Fruit fly (Drosophila melanogaster) whole organism, prepupa: ENCODE measurements around the gene CG7320.
A peak's percentile ranks its signal among the peaks of the same experiment; 100 is the strongest.

Experiments used
- Blimp-1 ChIP-seq: fragments of 200-800 bp; sonication (Bioruptor generic); optimal IDR thresholded peaks from 3 replicates; lab custom pipeline; 2017; ENCODE audit warnings: missing biosample characterization, missing genetic modification characterization, mild to moderate bottlenecking, moderate library complexity, missing genetic modification reagents
- CG10631 ChIP-seq: fragments of 200-800 bp; sonication (Bioruptor generic); optimal IDR thresholded peaks from 2 replicates; lab custom pipeline; 2016; ENCODE audit warnings: missing biosample characterization, missing genetic modification characterization
- CG10669 ChIP-seq: fragments of 200-800 bp; sonication (Bioruptor generic); optimal IDR thresholded peaks from 3 replicates; lab custom pipeline; 2018; ENCODE audit warnings: missing biosample characterization, mild to moderate bottlenecking, missing genetic modification characterization, moderate library complexity
- CG11762 ChIP-seq: fragments of 200-800 bp; sonication (Bioruptor generic); optimal IDR thresholded peaks from 3 replicates; lab custom pipeline; 2016; ENCODE audit warnings: missing biosample characterization, missing genetic modification characterization; ENCODE audit not compliant: insufficient read depth
- CG11902 ChIP-seq: fragments of 200-800 bp; sonication (Bioruptor generic); optimal IDR thresholded peaks from 3 replicates; lab custom pipeline; 2016; ENCODE audit warnings: missing biosample characterization, missing genetic modification characterization
- CG1621 ChIP-seq: fragments of 200-800 bp; sonication (Bioruptor generic); optimal IDR thresholded peaks from 3 replicates; lab custom pipeline; 2018; ENCODE audit warnings: missing biosample characterization, mild to moderate bottlenecking, missing genetic modification characterization
- CG16779 ChIP-seq: fragments of 200-800 bp; sonication (Bioruptor generic); optimal IDR thresholded peaks from 3 replicates; lab custom pipeline; 2017; ENCODE audit warnings: missing biosample characterization, mild to moderate bottlenecking, missing genetic modification characterization
- CG3032 ChIP-seq: fragments of 200-800 bp; optimal IDR thresholded peaks from 2 replicates; lab custom pipeline; 2019; ENCODE audit warnings: missing biosample characterization, mild to moderate bottlenecking, missing genetic modification characterization, moderate library complexity
- CG31627 ChIP-seq: fragments of 200-800 bp; sonication (Bioruptor generic); optimal IDR thresholded peaks from 3 replicates; lab custom pipeline; 2016; ENCODE audit warnings: missing biosample characterization, missing genetic modification characterization
- CG32006 ChIP-seq: fragments of 200-800 bp; sonication (Bioruptor generic); optimal IDR thresholded peaks from 3 replicates; lab custom pipeline; 2017; ENCODE audit warnings: missing biosample characterization, mild to moderate bottlenecking, missing genetic modification characterization
- CG34406 ChIP-seq: fragments of 200-800 bp; sonication (Bioruptor generic); optimal IDR thresholded peaks from 3 replicates; lab custom pipeline; 2016; ENCODE audit warnings: missing biosample characterization, missing genetic modification characterization
- CG3919 ChIP-seq: fragments of 200-800 bp; sonication (Bioruptor generic); optimal IDR thresholded peaks from 3 replicates; lab custom pipeline; 2016; ENCODE audit warnings: missing biosample characterization, missing genetic modification characterization
- CG4318 ChIP-seq: fragments of 200-800 bp; sonication (Bioruptor generic); optimal IDR thresholded peaks from 3 replicates; lab custom pipeline; 2017; ENCODE audit warnings: missing biosample characterization, mild to moderate bottlenecking, missing genetic modification characterization
- CG6163 ChIP-seq: fragments of 200-800 bp; sonication (Bioruptor generic); IDR thresholded peaks from 3 replicates; pipeline ENCODE4 v1.3.6; 2022; ENCODE audit warnings: missing biosample characterization, missing genetic modification characterization
- CG6276 ChIP-seq: fragments of 200-800 bp; sonication (Bioruptor generic); optimal IDR thresholded peaks from 2 replicates; lab custom pipeline; 2017; ENCODE audit warnings: missing biosample characterization, mild to moderate bottlenecking, missing genetic modification characterization
- CG6792 ChIP-seq: fragments of 200-800 bp; sonication (Bioruptor generic); optimal IDR thresholded peaks from 3 replicates; lab custom pipeline; 2016; ENCODE audit warnings: missing biosample characterization, missing genetic modification characterization
- CG6808 ChIP-seq: fragments of 200-800 bp; sonication (Bioruptor generic); optimal IDR thresholded peaks from 3 replicates; lab custom pipeline; 2017; ENCODE audit warnings: missing biosample characterization, missing genetic modification characterization, mild to moderate bottlenecking, moderate library complexity, missing genetic modification reagents
- CG6854 ChIP-seq: fragments of 200-800 bp; sonication (Bioruptor generic); optimal IDR thresholded peaks from 2 replicates; lab custom pipeline; 2017; ENCODE audit warnings: missing biosample characterization, mild to moderate bottlenecking, missing genetic modification characterization
- CG7368 ChIP-seq: fragments of 200-800 bp; sonication (Bioruptor generic); optimal IDR thresholded peaks from 3 replicates; lab custom pipeline; 2016; ENCODE audit warnings: missing biosample characterization, missing genetic modification characterization
- CG8119 ChIP-seq: fragments of 200-800 bp; sonication (Bioruptor generic); IDR thresholded peaks from 3 replicates; pipeline ENCODE4 v1.3.6; 2022; ENCODE audit warnings: missing biosample characterization, missing genetic modification characterization
- CG9139 ChIP-seq: fragments of 200-800 bp; sonication (Bioruptor generic); optimal IDR thresholded peaks from 3 replicates; lab custom pipeline; 2017; ENCODE audit warnings: missing biosample characterization, mild to moderate bottlenecking, missing genetic modification characterization
- Eip75B ChIP-seq: fragments of 200-800 bp; sonication (Bioruptor generic); optimal IDR thresholded peaks from 3 replicates; lab custom pipeline; 2016; ENCODE audit warnings: missing biosample characterization, missing genetic modification characterization
- Eip93F ChIP-seq: fragments of 200-800 bp; sonication (Bioruptor generic); optimal IDR thresholded peaks from 2 replicates; lab custom pipeline; 2016; ENCODE audit warnings: missing biosample characterization, mild to moderate bottlenecking, missing genetic modification characterization
- Ets21C ChIP-seq: fragments of 200-800 bp; sonication (Bioruptor generic); optimal IDR thresholded peaks from 3 replicates; lab custom pipeline; 2016; ENCODE audit warnings: missing biosample characterization, missing genetic modification characterization
- Ets96B ChIP-seq: fragments of 200-800 bp; optimal IDR thresholded peaks from 2 replicates; lab custom pipeline; 2019; ENCODE audit warnings: missing biosample characterization, mild to moderate bottlenecking, missing genetic modification characterization, moderate library complexity
- Gug ChIP-seq: fragments of 200-800 bp; sonication (Bioruptor generic); IDR thresholded peaks from 2 replicates; pipeline ENCODE4 v1.3.6; 2022; ENCODE audit warnings: missing biosample characterization, missing genetic modification characterization
- Hr39 ChIP-seq: fragments of 200-800 bp; sonication (Bioruptor generic); optimal IDR thresholded peaks from 2 replicates; lab custom pipeline; 2016; ENCODE audit warnings: missing biosample characterization, missing genetic modification characterization
- Hr4 ChIP-seq: fragments of 200-800 bp; sonication (Bioruptor generic); optimal IDR thresholded peaks from 3 replicates; lab custom pipeline; 2016; ENCODE audit warnings: missing biosample characterization, missing genetic modification characterization
- Lpt ChIP-seq: fragments of 200-800 bp; sonication (Bioruptor generic); optimal IDR thresholded peaks from 3 replicates; lab custom pipeline; 2016; ENCODE audit warnings: missing biosample characterization, missing genetic modification characterization
- Met ChIP-seq: fragments of 200-800 bp; sonication (Bioruptor generic); optimal IDR thresholded peaks from 3 replicates; lab custom pipeline; 2016; ENCODE audit warnings: missing biosample characterization, missing genetic modification characterization
- OdsH ChIP-seq: fragments of 200-800 bp; sonication (Bioruptor generic); optimal IDR thresholded peaks from 3 replicates; lab custom pipeline; 2016; ENCODE audit warnings: missing biosample characterization, missing genetic modification characterization
- Smox ChIP-seq: fragments of 200-800 bp; sonication (Bioruptor generic); optimal IDR thresholded peaks from 3 replicates; lab custom pipeline; 2016; ENCODE audit warnings: missing biosample characterization, missing genetic modification characterization
- Sox102F ChIP-seq: fragments of 200-800 bp; sonication (Bioruptor generic); optimal IDR thresholded peaks from 2 replicates; lab custom pipeline; 2016; ENCODE audit warnings: missing biosample characterization, mild to moderate bottlenecking, missing genetic modification characterization
- Sox14 ChIP-seq: fragments of 200-800 bp; sonication (Bioruptor generic); optimal IDR thresholded peaks from 3 replicates; lab custom pipeline; 2016; ENCODE audit warnings: missing biosample characterization, missing genetic modification characterization
- achi ChIP-seq: fragments of 200-800 bp; sonication (Bioruptor generic); optimal IDR thresholded peaks from 3 replicates; lab custom pipeline; 2016; ENCODE audit warnings: missing biosample characterization, missing genetic modification characterization
- acj6 ChIP-seq: fragments of 200-800 bp; sonication (Bioruptor generic); optimal IDR thresholded peaks from 3 replicates; lab custom pipeline; 2016; ENCODE audit warnings: missing biosample characterization, missing genetic modification characterization
- cyc ChIP-seq: fragments of 200-800 bp; sonication (Bioruptor generic); optimal IDR thresholded peaks from 3 replicates; lab custom pipeline; 2016; ENCODE audit warnings: missing biosample characterization, missing genetic modification characterization
- dac ChIP-seq: fragments of 200-800 bp; sonication (Bioruptor generic); optimal IDR thresholded peaks from 2 replicates; lab custom pipeline; 2017; ENCODE audit warnings: missing biosample characterization, mild to moderate bottlenecking, missing genetic modification characterization
- dsx ChIP-seq: fragments of 200-800 bp; optimal IDR thresholded peaks from 3 replicates; lab custom pipeline; 2019; ENCODE audit warnings: missing biosample characterization, mild to moderate bottlenecking, missing genetic modification characterization, moderate library complexity; ENCODE audit not compliant: poor library complexity, severe bottlenecking
- eg ChIP-seq: fragments of 200-800 bp; sonication (Bioruptor generic); IDR thresholded peaks from 3 replicates; pipeline ENCODE4 v1.3.6; 2022; ENCODE audit warnings: missing biosample characterization, missing genetic modification characterization
- fd59A ChIP-seq: fragments of 200-800 bp; sonication (Bioruptor generic); optimal IDR thresholded peaks from 2 replicates; lab custom pipeline; 2017; ENCODE audit warnings: missing biosample characterization, mild to moderate bottlenecking, missing genetic modification characterization, missing genetic modification reagents
- fkh ChIP-seq: fragments of 200-800 bp; sonication (Bioruptor generic); optimal IDR thresholded peaks from 3 replicates; lab custom pipeline; 2017; ENCODE audit warnings: missing biosample characterization, mild to moderate bottlenecking, missing genetic modification characterization, moderate library complexity
- lz ChIP-seq: fragments of 200-800 bp; sonication (Bioruptor generic); optimal IDR thresholded peaks from 3 replicates; lab custom pipeline; 2016; ENCODE audit warnings: missing biosample characterization, missing genetic modification characterization
- net ChIP-seq: fragments of 200-800 bp; sonication (Bioruptor generic); optimal IDR thresholded peaks from 3 replicates; lab custom pipeline; 2016; ENCODE audit warnings: missing biosample characterization, missing genetic modification characterization
- pdm3 ChIP-seq: fragments of 200-800 bp; sonication (Bioruptor generic); optimal IDR thresholded peaks from 3 replicates; lab custom pipeline; 2016; ENCODE audit warnings: missing biosample characterization, missing genetic modification characterization
- salr ChIP-seq, 2 experiments: fragments of 200-800 bp; sonication (Bioruptor generic); optimal IDR thresholded peaks; 3 replicates each; lab custom pipeline; 2016 to 2018; ENCODE audit warnings: missing biosample characterization in 2 of 2, missing genetic modification characterization in 2 of 2, mild to moderate bottlenecking in 1 of 2
- spab ChIP-seq: fragments of 200-800 bp; sonication (Bioruptor generic); optimal IDR thresholded peaks from 2 replicates; lab custom pipeline; 2017; ENCODE audit warnings: missing biosample characterization, mild to moderate bottlenecking, missing genetic modification characterization, missing genetic modification reagents
- ss ChIP-seq, 2 experiments: fragments of 200-800 bp; sonication (Bioruptor generic); optimal IDR thresholded peaks; 2 replicates in 1 of 2; 3 replicates in 1 of 2; lab custom pipeline; 2017 to 2018; ENCODE audit warnings: mild to moderate bottlenecking in 2 of 2, missing biosample characterization in 2 of 2, missing genetic modification characterization in 2 of 2, moderate library complexity in 1 of 2
- svp ChIP-seq: fragments of 200-800 bp; sonication (Bioruptor generic); peaks from one replicate; lab custom pipeline; 2016; ENCODE audit warnings: missing biosample characterization, missing genetic modification characterization
- topi ChIP-seq: fragments of 200-800 bp; sonication (Bioruptor generic); optimal IDR thresholded peaks from 3 replicates; lab custom pipeline; 2016; ENCODE audit warnings: missing biosample characterization, missing genetic modification characterization

The CG7320 gene

dm6 chr3L:18194323-18194996 is 6.8 kb upstream of the CG7320 start:
- TF ChIP-seq CG32006 (GFP tag; lab: Kevin White, UChicago) = no peak
- peak; percentile 90 for TF ChIP-seq Ets21C (GFP tag; lab: Kevin White, UChicago)
- no peak for TF ChIP-seq fkh (GFP tag; lab: Kevin White, UChicago)
- no peak for TF ChIP-seq CG1621 (tag; lab: Kevin White, UChicago)
- peak; percentile 92 for TF ChIP-seq lz
- peak; percentile 74 for TF ChIP-seq CG11762 (GFP tag; lab: Kevin White, UChicago)
- TF ChIP-seq CG8119 (GFP tag; lab: Robert Waterston, UW) = peak; percentile 47
- TF ChIP-seq OdsH (GFP tag; lab: Kevin White, UChicago) = peak; percentile 87
- peak; percentile 76 for TF ChIP-seq fd59A (GFP tag; lab: Kevin White, UChicago)
- peak; percentile 67; the same call in 2 of the 3 replicates for TF ChIP-seq CG6163
- TF ChIP-seq achi (GFP tag; lab: Kevin White, UChicago) = peak; percentile 84
- peak; percentile 39; the same call in 1 of the 2 replicates for TF ChIP-seq Gug (GFP tag; lab: Robert Waterston, UW)
- TF ChIP-seq CG11902 (GFP tag; lab: Kevin White, UChicago) = peak; percentile 90
- peak; percentile 88 for TF ChIP-seq CG3919
- TF ChIP-seq Ets96B = peak; percentile 85
- peak; percentile 82 for TF ChIP-seq Eip75B (GFP tag; lab: Kevin White, UChicago)
- TF ChIP-seq topi = peak; percentile 94
- peak; percentile 81 for TF ChIP-seq CG6792 (GFP tag; lab: Kevin White, UChicago)
- TF ChIP-seq net (GFP tag; lab: Kevin White, UChicago) = peak; percentile 63
- peak; percentile 40 for TF ChIP-seq Hr4 (GFP tag; lab: Kevin White, UChicago)
- TF ChIP-seq cyc (GFP tag; lab: Kevin White, UChicago) = peak; percentile 95
- peak; percentile 12 to 40 for TF ChIP-seq salr (GFP tag; optimal IDR thresholded peaks at IDR 0.05; lab: Kevin White, UChicago)
- peak; percentile 11 for TF ChIP-seq CG16779
- TF ChIP-seq CG6276 = no peak
- TF ChIP-seq acj6 (GFP tag; lab: Kevin White, UChicago) = peak; percentile 91
- TF ChIP-seq dac (GFP tag; lab: Kevin White, UChicago) = no peak
- TF ChIP-seq dsx (GFP tag; lab: Kevin White, UChicago) = peak; percentile 73
- TF ChIP-seq CG10669 (GFP tag; lab: Kevin White, UChicago) = peak; percentile 80
- TF ChIP-seq CG34406 (GFP tag; lab: Kevin White, UChicago) = peak; percentile 89
- TF ChIP-seq Sox14 (GFP tag; lab: Kevin White, UChicago) = peak; percentile 89
- peak; percentile 92 for TF ChIP-seq Smox (GFP tag; lab: Kevin White, UChicago)
- peak; percentile 71 for TF ChIP-seq Blimp-1 (GFP tag; lab: Kevin White, UChicago)
- TF ChIP-seq CG9139 = peak; percentile 7
- peak; percentile 72 for TF ChIP-seq CG10631 (GFP tag; lab: Kevin White, UChicago)
- peak; percentile 82 for TF ChIP-seq CG6808
- TF ChIP-seq CG4318 = no peak
- TF ChIP-seq eg (GFP tag; lab: Robert Waterston, UW) = no peak
- peak in 1 of 2 experiments; percentile 30 for TF ChIP-seq ss (GFP tag; optimal IDR thresholded peaks at IDR 0.05; lab: Kevin White, UChicago)
- peak; percentile 65 for TF ChIP-seq Eip93F (GFP tag; lab: Kevin White, UChicago)
- TF ChIP-seq Met (GFP tag; lab: Kevin White, UChicago) = peak; percentile 95
- TF ChIP-seq Lpt = peak; percentile 42
- peak; percentile 86 for TF ChIP-seq pdm3
- peak; percentile 79 for TF ChIP-seq CG7368 (GFP tag; lab: Kevin White, UChicago)
- TF ChIP-seq Hr39 (GFP tag; lab: Kevin White, UChicago) = peak; percentile 94
- peak; percentile 75 for TF ChIP-seq CG6854 (GFP tag; lab: Kevin White, UChicago)
- TF ChIP-seq Sox102F (GFP tag; lab: Kevin White, UChicago) = peak; percentile 94
- TF ChIP-seq CG31627 (GFP tag; lab: Kevin White, UChicago) = peak; percentile 94
- TF ChIP-seq CG3032 = peak; percentile 87
- peak; percentile 98 for TF ChIP-seq svp (GFP tag; lab: Kevin White, UChicago)
- TF ChIP-seq spab (GFP tag; lab: Kevin White, UChicago) = peak; percentile 81
